Worm (Caenorhabditis elegans) whole organism, young adult: Measurements from ENCODE around the gene flr-4.

Experiments used
- C06A6.2 ChIP-seq: fragments of 200-800 bp; sonication (Bioruptor generic); conservative IDR thresholded peaks from 2 replicates; pipeline ENCODE4 v1.3.6; 2022; ENCODE audit warnings: missing genetic modification characterization, missing compliant biosample characterization
- C17E4.6 ChIP-seq: fragments of 200-800 bp; sonication (Bioruptor generic); IDR thresholded peaks from 2 replicates; pipeline ENCODE4 v1.3.6; 2022; ENCODE audit warnings: missing genetic modification reagents, missing genetic modification characterization, missing compliant biosample characterization
- F10E7.11 ChIP-seq: sonication (generic microtip); optimal IDR thresholded peaks from 2 replicates; lab custom pipeline; 2017; ENCODE audit warnings: mild to moderate bottlenecking, missing genetic modification characterization, moderate library complexity, missing compliant biosample characterization
- F55B11.4 ChIP-seq: sonication (generic microtip); optimal IDR thresholded peaks from 2 replicates; lab custom pipeline; 2016; ENCODE audit warnings: missing compliant biosample characterization, missing genetic modification characterization, borderline replicate concordance; ENCODE audit not compliant: insufficient read depth
- K11D2.4 ChIP-seq: fragments of 200-800 bp; sonication (Bioruptor generic); IDR thresholded peaks from 2 replicates; pipeline ENCODE4 v1.3.6; 2022; ENCODE audit warnings: missing genetic modification reagents, missing genetic modification characterization, missing compliant biosample characterization
- Y56A3A.18 ChIP-seq: fragments of 200-800 bp; sonication (Bioruptor generic); IDR thresholded peaks from 2 replicates; pipeline ENCODE4 v1.3.6; 2022; ENCODE audit warnings: missing genetic modification reagents, missing genetic modification characterization, missing compliant biosample characterization
- Y95B8A.8 ChIP-seq: fragments of 200-800 bp; sonication (Bioruptor generic); IDR thresholded peaks from 2 replicates; pipeline ENCODE4 v1.3.6; 2022; ENCODE audit warnings: missing genetic modification reagents, missing genetic modification characterization, missing compliant biosample characterization
- ZK185.1 ChIP-seq: sonication (generic microtip); optimal IDR thresholded peaks from 2 replicates; lab custom pipeline; 2016; ENCODE audit warnings: mild to moderate bottlenecking, missing genetic modification characterization, missing compliant biosample characterization; ENCODE audit not compliant: poor library complexity, severe bottlenecking
- ama-1 ChIP-seq, 3 experiments: fragments of 150-350 bp in 1 of 3; sonication (generic microtip) in 2 of 3; optimal IDR thresholded peaks; 2 replicates each; lab custom pipeline; 2014 to 2018; ENCODE audit warnings: missing biosample characterization in 2 of 3, missing genetic modification characterization in 2 of 3, missing genetic modification reagents in 2 of 3
- aptf-3 ChIP-seq: fragments of 200-800 bp; sonication (Bioruptor generic); IDR thresholded peaks from 2 replicates; pipeline ENCODE4 v1.3.6; 2022; ENCODE audit warnings: missing genetic modification characterization, missing compliant biosample characterization
- atf-7 ChIP-seq: sonication (generic microtip); optimal IDR thresholded peaks from 2 replicates; lab custom pipeline; 2017; ENCODE audit warnings: mild to moderate bottlenecking, missing genetic modification characterization, missing compliant biosample characterization
- ceh-58 ChIP-seq: fragments of 200-800 bp; sonication (Bioruptor generic); IDR thresholded peaks from 2 replicates; pipeline ENCODE4 v1.3.6; 2022; ENCODE audit warnings: missing genetic modification characterization, missing compliant biosample characterization
- dox-1 ChIP-seq: fragments of 200-800 bp; sonication (Bioruptor generic); IDR thresholded peaks from 2 replicates; pipeline ENCODE4 v1.3.6; 2022; ENCODE audit warnings: missing genetic modification reagents, missing genetic modification characterization, missing compliant biosample characterization
- efl-1 ChIP-seq: fragments of 150-350 bp; optimal IDR thresholded peaks from 2 replicates; lab custom pipeline; 2014; ENCODE audit warnings: missing biosample characterization, missing genetic modification reagents, missing genetic modification characterization
- ekl-4 ChIP-seq: fragments of 200-800 bp; sonication (Bioruptor generic); IDR thresholded peaks from 2 replicates; pipeline ENCODE4 v1.3.6; 2022; ENCODE audit warnings: missing genetic modification reagents, missing genetic modification characterization, missing compliant biosample characterization
- gei-17 ChIP-seq: fragments of 200-800 bp; sonication (Bioruptor generic); optimal IDR thresholded peaks from 2 replicates; lab custom pipeline; 2018; ENCODE audit warnings: mild to moderate bottlenecking, missing genetic modification characterization, missing compliant biosample characterization
- hlh-26 ChIP-seq: fragments of 200-800 bp; sonication (Bioruptor generic); conservative IDR thresholded peaks from 2 replicates; pipeline ENCODE4 v1.3.6; 2022; ENCODE audit warnings: missing genetic modification reagents, missing genetic modification characterization, missing compliant biosample characterization
- hmg-1.2 ChIP-seq: fragments of 200-800 bp; sonication (Bioruptor generic); IDR thresholded peaks from 2 replicates; pipeline ENCODE4 v1.3.6; 2022; ENCODE audit warnings: missing genetic modification reagents, missing genetic modification characterization, missing compliant biosample characterization
- lin-54 ChIP-seq: fragments of 200-800 bp; sonication (Bioruptor generic); optimal IDR thresholded peaks from 2 replicates; lab custom pipeline; 2018; ENCODE audit warnings: mild to moderate bottlenecking, missing genetic modification characterization, missing compliant biosample characterization
- lir-1 ChIP-seq: fragments of 200-800 bp; sonication (Bioruptor generic); conservative IDR thresholded peaks from 2 replicates; pipeline ENCODE4 v1.3.6; 2022; ENCODE audit warnings: missing genetic modification reagents, missing genetic modification characterization, missing compliant biosample characterization
- madf-6 ChIP-seq: fragments of 200-800 bp; sonication (Bioruptor generic); IDR thresholded peaks from 2 replicates; pipeline ENCODE4 v1.3.6; 2022; ENCODE audit warnings: missing genetic modification reagents, missing genetic modification characterization, missing compliant biosample characterization
- mel-28 ChIP-seq: sonication (generic microtip); optimal IDR thresholded peaks from 2 replicates; lab custom pipeline; 2016; ENCODE audit warnings: borderline replicate concordance, mild to moderate bottlenecking, missing genetic modification characterization, missing compliant biosample characterization
- mxl-1 ChIP-seq: sonication (generic microtip); optimal IDR thresholded peaks from 2 replicates; lab custom pipeline; 2016; ENCODE audit warnings: missing genetic modification characterization, missing compliant biosample characterization
- nfya-2 ChIP-seq: fragments of 200-800 bp; sonication (Bioruptor generic); IDR thresholded peaks from 2 replicates; pipeline ENCODE4 v1.3.6; 2022; ENCODE audit warnings: missing genetic modification reagents, missing genetic modification characterization, missing compliant biosample characterization
- nfyb-1 ChIP-seq: fragments of 200-800 bp; sonication (Bioruptor generic); IDR thresholded peaks from 2 replicates; pipeline ENCODE4 v1.3.6; 2022; ENCODE audit warnings: missing genetic modification reagents, missing genetic modification characterization, missing compliant biosample characterization
- pha-4 ChIP-seq: fragments of 150-350 bp; sonication (generic microtip); optimal IDR thresholded peaks from 2 replicates; lab custom pipeline; 2014; ENCODE audit warnings: missing biosample characterization, missing genetic modification reagents, missing genetic modification characterization
- snpc-1.1 ChIP-seq: sonication (generic microtip); optimal IDR thresholded peaks from 2 replicates; lab custom pipeline; 2017; ENCODE audit warnings: missing genetic modification characterization, mild to moderate bottlenecking, missing compliant biosample characterization, antibody characterized with exemption, moderate library complexity, missing genotype, missing genetic modification reagents; ENCODE audit not compliant: insufficient read depth
- snpc-3.4 ChIP-seq: sonication (generic microtip); optimal IDR thresholded peaks from 2 replicates; lab custom pipeline; 2017; ENCODE audit warnings: missing genetic modification characterization, mild to moderate bottlenecking, missing compliant biosample characterization, antibody characterized with exemption, moderate library complexity, missing genotype, missing genetic modification reagents
- snpc-4 ChIP-seq, 5 experiments: fragments of 150-350 bp in 1 of 5; sonication (generic microtip) in 4 of 5; optimal IDR thresholded peaks; 2 replicates each; lab custom pipeline; 2014 to 2018; ENCODE audit warnings: missing genetic modification characterization in 5 of 5, missing biosample characterization in 3 of 5, antibody characterized with exemption in 2 of 5, mild to moderate bottlenecking in 2 of 5, missing compliant biosample characterization in 2 of 5, missing genotype in 2 of 5, moderate library complexity in 2 of 5, missing genetic modification reagents in 1 of 5
- zim-3 ChIP-seq: sonication (generic microtip); optimal IDR thresholded peaks from 2 replicates; lab custom pipeline; 2017; ENCODE audit warnings: mild to moderate bottlenecking, missing genetic modification characterization, moderate library complexity, missing compliant biosample characterization
- ztf-22 ChIP-seq: fragments of 200-800 bp; sonication (Bioruptor generic); optimal IDR thresholded peaks from 2 replicates; lab custom pipeline; 2018; ENCODE audit warnings: mild to moderate bottlenecking, missing genetic modification characterization, moderate library complexity, missing compliant biosample characterization
- ztf-26 ChIP-seq: sonication (generic microtip); optimal IDR thresholded peaks from 2 replicates; lab custom pipeline; 2017; ENCODE audit warnings: missing genetic modification characterization, missing compliant biosample characterization

The flr-4 gene

DNA sequence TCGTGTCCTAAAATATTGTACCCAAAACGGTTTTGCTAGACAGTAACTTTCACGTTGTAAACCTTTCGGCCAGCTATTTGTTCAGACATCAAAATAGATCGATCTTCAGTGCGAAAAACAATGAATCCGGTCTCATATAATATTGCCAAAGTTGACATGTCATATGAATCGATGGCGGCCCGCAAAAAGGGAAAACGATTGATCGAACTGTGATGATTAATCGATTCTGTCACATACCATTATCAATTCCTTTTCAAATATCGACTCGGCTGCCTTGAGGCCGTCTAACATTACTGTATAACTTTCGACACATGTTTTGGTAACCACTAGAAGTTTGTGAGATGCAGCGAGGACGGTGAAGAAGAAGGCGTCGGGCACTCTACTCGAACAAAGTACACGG is 16.3 kb upstream of the flr-4 start:
- TF ChIP-seq gei-17 (GFP tag; lab: Kevin White, UChicago) (no peak), F10E7.11 (tag; lab: Kevin White, UChicago) (no peak), lir-1 (GFP tag; lab: Robert Waterston, UW) (no peak), dox-1 (no peak)

DNA sequence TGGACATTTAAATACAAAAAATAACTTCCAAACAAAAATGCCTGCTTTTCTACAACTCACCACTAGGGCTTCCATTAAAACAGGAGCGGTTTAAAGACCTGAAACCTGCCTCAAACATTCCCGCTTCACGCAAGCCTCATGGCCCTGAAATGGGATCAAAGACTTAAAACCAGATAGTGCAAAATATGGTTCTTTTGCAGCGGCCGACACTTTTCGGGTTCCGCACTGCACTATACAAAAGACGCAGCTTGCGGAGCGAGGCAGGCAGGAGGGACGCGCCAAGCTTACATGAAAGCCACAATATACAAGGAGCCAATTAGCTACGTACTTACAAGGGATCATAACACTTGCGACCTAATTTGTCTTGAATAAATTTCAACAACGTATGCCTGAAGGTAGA is 15.7 kb upstream of the flr-4 start:
- TF ChIP-seq snpc-3.4 (tag; lab: Kevin White, UChicago) = no peak
- TF ChIP-seq lin-54 (GFP tag; lab: Kevin White, UChicago) = no peak
- TF ChIP-seq F55B11.4 (tag; lab: Kevin White, UChicago) = no peak
- no peak for TF ChIP-seq nfyb-1
- no peak for TF ChIP-seq aptf-3 (GFP tag; lab: Robert Waterston, UW)
- TF ChIP-seq snpc-4 (GFP tag; optimal IDR thresholded peaks at IDR 0.05; lab: Kevin White, UChicago) = peak; percentile 29
- peak in 2 of 4 experiments; percentile 88 to 91 for TF ChIP-seq snpc-4 (tag; optimal IDR thresholded peaks at IDR 0.05; lab: Kevin White, UChicago)
- TF ChIP-seq C06A6.2 (GFP tag; lab: Robert Waterston, UW) = no peak
- TF ChIP-seq Y95B8A.8 (GFP tag; lab: Robert Waterston, UW) = no peak
- TF ChIP-seq hmg-1.2 (GFP tag; lab: Robert Waterston, UW) = peak; percentile 35; the same call in 1 of the 2 replicates
- TF ChIP-seq K11D2.4 (GFP tag; lab: Robert Waterston, UW) = no peak
- TF ChIP-seq mxl-1 (tag; lab: Kevin White, UChicago) = no peak
- TF ChIP-seq snpc-1.1 = peak; percentile 22

DNA sequence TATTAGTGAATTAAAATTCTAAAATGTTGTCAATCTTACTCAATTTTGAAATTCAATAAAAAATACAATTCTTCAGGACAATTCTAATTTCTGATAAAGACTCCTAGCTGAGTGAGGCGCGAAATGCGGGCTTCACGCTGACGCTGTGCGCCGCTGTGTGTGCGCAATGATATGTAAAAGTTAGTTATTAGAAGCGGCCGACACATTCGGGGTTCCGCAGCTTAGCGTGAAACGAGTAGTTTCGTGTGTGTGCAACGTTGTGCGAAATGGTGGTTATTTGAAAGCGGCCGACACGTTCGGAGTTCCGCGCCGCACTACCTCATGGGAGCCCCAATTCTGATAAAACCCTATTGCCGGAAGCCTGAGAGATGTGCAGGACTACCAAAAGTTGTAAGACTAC is 14.0 kb upstream of the flr-4 start:
- TF ChIP-seq snpc-1.1 (peak; percentile 30), nfya-2 (no peak), snpc-4 (GFP tag; optimal IDR thresholded peaks at IDR 0.05; lab: Kevin White, UChicago) (no peak), snpc-4 (tag; optimal IDR thresholded peaks at IDR 0.05; lab: Kevin White, UChicago) (peak in 2 of 4 experiments; percentile 51 to 80), Y95B8A.8 (GFP tag; lab: Robert Waterston, UW) (0 out of 2 replicates have a peak, but pooled peaks have one; percentile 7), ceh-58 (no peak)

- no peak for TF ChIP-seq ekl-4 (GFP tag; lab: Robert Waterston, UW)
- peak; percentile 6 for TF ChIP-seq atf-7 (tag; lab: Kevin White, UChicago)
- TF ChIP-seq nfyb-1 = peak; percentile 52
- TF ChIP-seq ama-1 (optimal IDR thresholded peaks at IDR 0.05; lab: Kevin White, UChicago) = peak; percentile 92
- no peak for TF ChIP-seq ama-1 (GFP tag; optimal IDR thresholded peaks at IDR 0.05; lab: Kevin White, UChicago)
- no peak for TF ChIP-seq ZK185.1 (tag; lab: Kevin White, UChicago)
- TF ChIP-seq C17E4.6 (GFP tag; lab: Robert Waterston, UW) = 0 out of 2 replicates have a peak, but pooled peaks have one; percentile 3
- peak; percentile 6 for TF ChIP-seq mel-28
- TF ChIP-seq zim-3 (tag; lab: Kevin White, UChicago) = peak; percentile 42
- peak; percentile 22 for TF ChIP-seq ztf-22 (GFP tag; lab: Kevin White, UChicago)
- TF ChIP-seq gei-17 (GFP tag; lab: Kevin White, UChicago) = peak; percentile 22
- peak; percentile 77 for TF ChIP-seq ztf-26 (tag; lab: Kevin White, UChicago)
- 0 out of 2 replicates have a peak, but pooled peaks have one; percentile 51 for TF ChIP-seq nfya-2
- TF ChIP-seq hlh-26 (GFP tag; lab: Robert Waterston, UW) = no peak
- peak; percentile 42 for TF ChIP-seq dox-1
Observed at ce11 chrX:15076042-15076565, 13.1 kb upstream of the flr-4 start, which contains the start of the genes H40L08.3 and H40L08.9. Gene H40L08.3 (minus strand): TSS chrX:15076092. Gene H40L08.9 (minus strand): TSS chrX:15076480.

ce11 chrX:15076909-15077308 is 12.3 kb upstream of the flr-4 start:
- no peak for TF ChIP-seq nfyb-1
- TF ChIP-seq madf-6 (GFP tag; lab: Robert Waterston, UW) = 0 out of 2 replicates have a peak, but pooled peaks have one; percentile 6
- 0 out of 2 replicates have a peak, but pooled peaks have one; percentile 28 for TF ChIP-seq Y56A3A.18 (GFP tag; lab: Robert Waterston, UW)
- TF ChIP-seq pha-4 (tag; lab: Kevin White, UChicago) = no peak
- TF ChIP-seq ama-1 (optimal IDR thresholded peaks at IDR 0.05; lab: Kevin White, UChicago) = peak; percentile 13
- TF ChIP-seq ama-1 (GFP tag; optimal IDR thresholded peaks at IDR 0.05; lab: Kevin White, UChicago) = no peak
- no peak for TF ChIP-seq efl-1 (GFP tag; lab: Kevin White, UChicago)
